Worm (Caenorhabditis elegans) whole organism, late embryonic: ENCODE data around the gene ZK354.8.
"Not testable (repeated sequence)": the region's sequence is repeated elsewhere in the genome, so short reads cannot be mapped to it uniquely, and the experiment has no call there.

ENCODE experiments used
- C38D4.7 ChIP-seq: fragments of 200-800 bp; sonication (Bioruptor generic); optimal IDR thresholded peaks from 2 replicates; lab custom pipeline; 2018; ENCODE audit warnings: mild to moderate bottlenecking, missing genetic modification characterization, moderate library complexity, missing compliant biosample characterization
- T23F11.4 ChIP-seq: fragments of 200-800 bp; sonication (Bioruptor generic); optimal IDR thresholded peaks from 2 replicates; lab custom pipeline; 2018; ENCODE audit warnings: mild to moderate bottlenecking, missing genetic modification characterization, missing compliant biosample characterization
- Y22D7AL.16 ChIP-seq: sonication (generic microtip); optimal IDR thresholded peaks from 2 replicates; lab custom pipeline; 2016; ENCODE audit warnings: missing genetic modification characterization, missing compliant biosample characterization
- ceh-22 ChIP-seq: sonication (generic microtip); optimal IDR thresholded peaks from 2 replicates; lab custom pipeline; 2017; ENCODE audit warnings: missing biosample characterization, missing genetic modification characterization
- ceh-31 ChIP-seq: sonication (generic microtip); optimal IDR thresholded peaks from 2 replicates; lab custom pipeline; 2016; ENCODE audit warnings: missing genetic modification characterization, missing compliant biosample characterization
- ceh-6 ChIP-seq: fragments of 200-800 bp; sonication (Bioruptor generic); optimal IDR thresholded peaks from 2 replicates; lab custom pipeline; 2018; ENCODE audit warnings: mild to moderate bottlenecking, missing genetic modification characterization, missing compliant biosample characterization
- ceh-9 ChIP-seq: sonication (generic microtip); optimal IDR thresholded peaks from 2 replicates; lab custom pipeline; 2016; ENCODE audit warnings: mild to moderate bottlenecking, missing genetic modification characterization, inconsistent platforms, missing compliant biosample characterization
- che-1 ChIP-seq: sonication (generic microtip); optimal IDR thresholded peaks from 2 replicates; lab custom pipeline; 2016; ENCODE audit warnings: mild to moderate bottlenecking, missing genetic modification characterization, missing compliant biosample characterization
- elt-2 ChIP-seq: sonication (generic microtip); optimal IDR thresholded peaks from 2 replicates; lab custom pipeline; 2016; ENCODE audit warnings: missing genetic modification reagents, missing genetic modification characterization, missing compliant biosample characterization
- ets-4 ChIP-seq: sonication (generic microtip); optimal IDR thresholded peaks from 2 replicates; lab custom pipeline; 2016; ENCODE audit warnings: missing genetic modification characterization, missing compliant biosample characterization
- fkh-6 ChIP-seq: sonication (generic microtip); optimal IDR thresholded peaks from 2 replicates; lab custom pipeline; 2016; ENCODE audit warnings: missing genetic modification characterization, missing compliant biosample characterization
- hlh-15 ChIP-seq: sonication (generic microtip); optimal IDR thresholded peaks from 2 replicates; lab custom pipeline; 2016; ENCODE audit warnings: missing genetic modification characterization, missing compliant biosample characterization
- hlh-30 ChIP-seq: sonication (generic microtip); optimal IDR thresholded peaks from 2 replicates; lab custom pipeline; 2017; ENCODE audit warnings: antibody characterized with exemption, missing genetic modification characterization, missing compliant biosample characterization; ENCODE audit not compliant: insufficient read depth
- lim-6 ChIP-seq: sonication (generic microtip); optimal IDR thresholded peaks from 2 replicates; lab custom pipeline; 2016; ENCODE audit warnings: missing genetic modification characterization, missing compliant biosample characterization
- lin-11 ChIP-seq: fragments of 200-800 bp; sonication (Bioruptor generic); optimal IDR thresholded peaks from 2 replicates; lab custom pipeline; 2018; ENCODE audit warnings: mild to moderate bottlenecking, missing genetic modification characterization, missing compliant biosample characterization
- madf-2 ChIP-seq: sonication (generic microtip); optimal IDR thresholded peaks from 2 replicates; lab custom pipeline; 2017; ENCODE audit warnings: missing genetic modification characterization, missing compliant biosample characterization
- nhr-232 ChIP-seq: sonication (generic microtip); optimal IDR thresholded peaks from 2 replicates; lab custom pipeline; 2016; ENCODE audit warnings: missing genetic modification characterization, missing compliant biosample characterization
- npax-4 ChIP-seq: sonication (generic microtip); optimal IDR thresholded peaks from 2 replicates; lab custom pipeline; 2016; ENCODE audit warnings: missing genetic modification characterization, missing compliant biosample characterization
- pag-3 ChIP-seq: sonication (generic microtip); optimal IDR thresholded peaks from 2 replicates; lab custom pipeline; 2016; ENCODE audit warnings: missing compliant biosample characterization, missing genetic modification characterization, borderline replicate concordance
- pha-4 ChIP-seq: fragments of 150-350 bp; optimal IDR thresholded peaks from 2 replicates; lab custom pipeline; 2018; ENCODE audit warnings: missing biosample characterization, missing genetic modification reagents, missing genetic modification characterization
- ref-2 ChIP-seq: sonication (generic microtip); optimal IDR thresholded peaks from 2 replicates; lab custom pipeline; 2016; ENCODE audit warnings: missing genetic modification characterization, missing compliant biosample characterization
- rnt-1 ChIP-seq: sonication (generic microtip); optimal IDR thresholded peaks from 2 replicates; lab custom pipeline; 2016; ENCODE audit warnings: missing genetic modification characterization, missing compliant biosample characterization
- sdc-2 ChIP-seq: sonication (generic microtip); optimal IDR thresholded peaks from 2 replicates; lab custom pipeline; 2016; ENCODE audit warnings: missing genotype, missing genetic modification characterization, missing compliant biosample characterization
- sox-4 ChIP-seq: sonication (generic microtip); optimal IDR thresholded peaks from 2 replicates; lab custom pipeline; 2017; ENCODE audit warnings: mild to moderate bottlenecking, missing genetic modification characterization, inconsistent platforms, missing compliant biosample characterization
- tbx-7 ChIP-seq: sonication (generic microtip); optimal IDR thresholded peaks from 2 replicates; lab custom pipeline; 2016; ENCODE audit warnings: missing genotype, missing genetic modification characterization, missing compliant biosample characterization
- unc-3 ChIP-seq, 2 experiments: fragments of 200-800 bp in 1 of 2; sonication (Bioruptor generic) in 1 of 2; sonication (generic microtip) in 1 of 2; conservative IDR thresholded peaks in 1 of 2; optimal IDR thresholded peaks in 1 of 2; 2 replicates each; pipeline versions ENCODE4 v1.3.6 to Lab custom; 2016 to 2022; ENCODE audit warnings: missing compliant biosample characterization in 2 of 2, missing genetic modification characterization in 2 of 2, missing genetic modification reagents in 1 of 2
- unc-55 ChIP-seq: sonication (generic microtip); optimal IDR thresholded peaks from 2 replicates; lab custom pipeline; 2017; ENCODE audit warnings: missing biosample characterization, missing genetic modification reagents, missing genetic modification characterization
- zip-5 ChIP-seq: sonication (generic microtip); optimal IDR thresholded peaks from 2 replicates; lab custom pipeline; 2016; ENCODE audit warnings: missing genetic modification characterization, missing compliant biosample characterization
- ztf-16 ChIP-seq: sonication (generic microtip); optimal IDR thresholded peaks from 2 replicates; lab custom pipeline; 2017; ENCODE audit warnings: missing genetic modification characterization, missing compliant biosample characterization

Gene ZK354.8

ce11 chrIV:5273385-5273784, 32.6 kb downstream of the ZK354.8 start:
- TF ChIP-seq elt-2 (tag; lab: Kevin White, UChicago) (peak; percentile 70), C38D4.7 (GFP tag; lab: Kevin White, UChicago) (no peak), unc-55 (no peak)

- TF ChIP-seq nhr-232 (tag; lab: Kevin White, UChicago) (no peak), lim-6 (tag; lab: Kevin White, UChicago) (no peak), tbx-7 (no peak), pha-4 (tag; lab: Kevin White, UChicago) (no peak), lin-11 (no peak), ceh-31 (no peak), pag-3 (tag; lab: Kevin White, UChicago) (no peak), ceh-9 (tag; lab: Kevin White, UChicago) (no peak), ets-4 (no peak), sox-4 (tag; lab: Kevin White, UChicago) (no peak)
These were observed 33.4 kb downstream of the ZK354.8 start, which contains the start of gene F36H12.3 for ce11 chrIV:5272518-5272917. Gene F36H12.3 (plus strand): TSS chrIV:5272818.

ce11 chrIV:5268803-5269202, 37.1 kb downstream of the ZK354.8 start, which contains the start of gene F36H12.4:
Gene F36H12.4 (plus strand): TSS chrIV:5269103.
- no peak for TF ChIP-seq rnt-1 (tag; lab: Kevin White, UChicago)
- TF ChIP-seq T23F11.4 (GFP tag; lab: Kevin White, UChicago) = no peak
- no peak for TF ChIP-seq ets-4
- no peak for TF ChIP-seq ztf-16 (tag; lab: Kevin White, UChicago)
- no peak for TF ChIP-seq hlh-15 (tag; lab: Kevin White, UChicago)
- no peak for TF ChIP-seq sdc-2 (tag; lab: Kevin White, UChicago)
- TF ChIP-seq ceh-31 = no peak
- TF ChIP-seq npax-4 (tag; lab: Kevin White, UChicago) = no peak
- no peak for TF ChIP-seq ref-2
- TF ChIP-seq ceh-9 (tag; lab: Kevin White, UChicago) = no peak

ce11 chrIV:5266474-5266873, 39.5 kb downstream of the ZK354.8 start, which contains the start of gene F36H12.5:
Gene F36H12.5 (plus strand): TSS chrIV:5266774.
- TF ChIP-seq unc-3 (GFP tag; conservative IDR thresholded peaks at IDR 0.05; lab: Robert Waterston, UW) = no peak
- TF ChIP-seq unc-3 (tag; optimal IDR thresholded peaks at IDR 0.05; lab: Kevin White, UChicago) = no peak
- no peak for TF ChIP-seq zip-5 (tag; lab: Kevin White, UChicago)
- TF ChIP-seq Y22D7AL.16 (tag; lab: Kevin White, UChicago) = no peak
- no peak for TF ChIP-seq fkh-6 (tag; lab: Kevin White, UChicago)

ce11 chrIV:5260289-5260688, 45.7 kb downstream of the ZK354.8 start, which contains the start of gene msp-19:
Gene msp-19 (plus strand): TSS chrIV:5260589.
- not testable (repeated sequence) for TF ChIP-seq sdc-2, hlh-30, madf-2 (tag; lab: Kevin White, UChicago)

ce11 chrIV:5258385-5258784, 47.6 kb downstream of the ZK354.8 start, which contains the start of gene ttbk-2.1:
Gene ttbk-2.1 (plus strand): TSS chrIV:5258685.
- not testable (repeated sequence) for TF ChIP-seq T23F11.4 (GFP tag; lab: Kevin White, UChicago); ceh-9 (tag; lab: Kevin White, UChicago); ceh-22 (tag; lab: Kevin White, UChicago)

- TF ChIP-seq hlh-15 (tag; lab: Kevin White, UChicago); che-1 (tag; lab: Kevin White, UChicago); ceh-6: not testable (repeated sequence)
These were observed 49.2 kb downstream of the ZK354.8 start, which contains the start of gene F36H12.9 for ce11 chrIV:5256731-5257130. Gene F36H12.9 (plus strand): TSS chrIV:5257031.
